Fruit fly (Drosophila melanogaster) whole organism, embryonic: ENCODE data around the gene pyd.

Experiments used
- Atf3 ChIP-seq: fragments of 200-800 bp; sonication (Bioruptor generic); optimal IDR thresholded peaks from 3 replicates; lab custom pipeline; 2016; ENCODE audit warnings: missing biosample characterization, missing genetic modification characterization
- Bgb ChIP-seq: fragments of 200-800 bp; sonication (Bioruptor generic); IDR thresholded peaks from 2 replicates; pipeline ENCODE4 v1.3.6; 2022; ENCODE audit warnings: missing biosample characterization, missing genetic modification characterization; ENCODE audit not compliant: partially characterized antibody
- CG10147 ChIP-seq: fragments of 200-800 bp; sonication (Bioruptor generic); optimal IDR thresholded peaks from 2 replicates; lab custom pipeline; 2019; ENCODE audit warnings: missing biosample characterization, mild to moderate bottlenecking, missing genetic modification characterization, moderate library complexity
- CG11247 ChIP-seq: fragments of 200-800 bp; sonication (Bioruptor generic); IDR thresholded peaks from 2 replicates; pipeline ENCODE4 v1.3.6; 2022; ENCODE audit warnings: missing biosample characterization, missing genetic modification characterization
- CG12155 ChIP-seq: fragments of 200-800 bp; sonication (Bioruptor generic); optimal IDR thresholded peaks from 3 replicates; lab custom pipeline; 2016; ENCODE audit warnings: missing biosample characterization, missing genetic modification characterization
- CG12219 ChIP-seq: fragments of 200-800 bp; sonication (Bioruptor generic); optimal IDR thresholded peaks from 3 replicates; lab custom pipeline; 2018; ENCODE audit warnings: missing biosample characterization, mild to moderate bottlenecking, missing genetic modification characterization
- CG12659 ChIP-seq: fragments of 200-800 bp; sonication (Bioruptor generic); optimal IDR thresholded peaks from 3 replicates; lab custom pipeline; 2017; ENCODE audit warnings: mild to moderate bottlenecking, missing biosample characterization, missing genetic modification reagents, missing genetic modification characterization
- CG15011 ChIP-seq: fragments of 200-800 bp; sonication (Bioruptor generic); optimal IDR thresholded peaks from 3 replicates; lab custom pipeline; 2018; ENCODE audit warnings: missing biosample characterization, mild to moderate bottlenecking, missing genetic modification characterization
- CG1529 ChIP-seq: fragments of 200-800 bp; sonication (Bioruptor generic); optimal IDR thresholded peaks from 3 replicates; lab custom pipeline; 2018; ENCODE audit warnings: missing biosample characterization, missing genetic modification characterization
- CG1603 ChIP-seq: fragments of 200-800 bp; sonication (Bioruptor generic); optimal IDR thresholded peaks from 2 replicates; lab custom pipeline; 2019; ENCODE audit warnings: missing biosample characterization, mild to moderate bottlenecking, missing genetic modification characterization, moderate library complexity
- CG17829 ChIP-seq: fragments of 200-800 bp; optimal IDR thresholded peaks from 2 replicates; lab custom pipeline; 2019; ENCODE audit warnings: missing biosample characterization, mild to moderate bottlenecking, missing genetic modification characterization, moderate library complexity
- CG18011 ChIP-seq: fragments of 200-800 bp; sonication (Bioruptor generic); optimal IDR thresholded peaks from 2 replicates; lab custom pipeline; 2017; ENCODE audit warnings: missing biosample characterization, missing genetic modification characterization, mild to moderate bottlenecking, moderate library complexity, missing genotype
- CG2875 ChIP-seq: fragments of 200-800 bp; sonication (Bioruptor generic); optimal IDR thresholded peaks from 2 replicates; lab custom pipeline; 2017; ENCODE audit warnings: missing biosample characterization, mild to moderate bottlenecking, missing genetic modification characterization, missing genetic modification reagents
- CG30431 ChIP-seq: fragments of 200-800 bp; sonication (Bioruptor generic); optimal IDR thresholded peaks from 2 replicates; lab custom pipeline; 2017; ENCODE audit warnings: missing biosample characterization, missing genetic modification characterization
- CG3065 ChIP-seq: fragments of 200-800 bp; sonication (Bioruptor generic); optimal IDR thresholded peaks from 2 replicates; lab custom pipeline; 2016; ENCODE audit warnings: missing biosample characterization, missing genetic modification characterization
- CG33557 ChIP-seq: fragments of 200-800 bp; sonication (Bioruptor generic); optimal IDR thresholded peaks from 2 replicates; lab custom pipeline; 2019; ENCODE audit warnings: missing biosample characterization, mild to moderate bottlenecking, missing genetic modification characterization, moderate library complexity
- CG34422 ChIP-seq: fragments of 200-800 bp; sonication (Bioruptor generic); IDR thresholded peaks from 3 replicates; pipeline ENCODE4 v1.3.6; 2022; ENCODE audit warnings: missing biosample characterization, missing genetic modification characterization
- CG4360 ChIP-seq: fragments of 200-800 bp; sonication (Bioruptor generic); IDR thresholded peaks from 2 replicates; pipeline ENCODE4 v1.3.6; 2022; ENCODE audit warnings: missing biosample characterization, missing genetic modification characterization
- CG4820 ChIP-seq: fragments of 200-800 bp; sonication (Bioruptor generic); optimal IDR thresholded peaks from 3 replicates; lab custom pipeline; 2016; ENCODE audit warnings: missing biosample characterization, missing genetic modification characterization
- CG5953 ChIP-seq: fragments of 200-800 bp; sonication (Bioruptor generic); IDR thresholded peaks from 2 replicates; pipeline ENCODE4 v1.3.6; 2022; ENCODE audit warnings: missing biosample characterization, missing genetic modification characterization
- CG6791 ChIP-seq: fragments of 200-800 bp; sonication (Bioruptor generic); IDR thresholded peaks from 3 replicates; pipeline ENCODE4 v1.3.6; 2022; ENCODE audit warnings: missing biosample characterization, missing genetic modification characterization; ENCODE audit not compliant: partially characterized antibody
- CG6813 ChIP-seq: fragments of 200-800 bp; sonication (Bioruptor generic); optimal IDR thresholded peaks from 2 replicates; lab custom pipeline; 2017; ENCODE audit warnings: missing biosample characterization, missing genetic modification characterization, mild to moderate bottlenecking, moderate library complexity, missing genetic modification reagents
- CG8944 ChIP-seq: fragments of 200-800 bp; sonication (Bioruptor generic); optimal IDR thresholded peaks from 3 replicates; lab custom pipeline; 2016; ENCODE audit warnings: missing biosample characterization, missing genetic modification characterization
- CG9876 ChIP-seq: fragments of 200-800 bp; sonication (Bioruptor generic); optimal IDR thresholded peaks from 2 replicates; lab custom pipeline; 2016; ENCODE audit warnings: missing biosample characterization, missing genetic modification characterization
- CkIIα-i1 ChIP-seq: fragments of 200-800 bp; sonication (Bioruptor generic); IDR thresholded peaks from 2 replicates; pipeline ENCODE4 v1.3.6; 2022; ENCODE audit warnings: missing biosample characterization, missing genetic modification characterization
- Dll ChIP-seq: fragments of 200-800 bp; sonication (Bioruptor generic); IDR thresholded peaks from 4 replicates; pipeline ENCODE4 v1.3.6; 2022; ENCODE audit warnings: missing biosample characterization, missing genetic modification characterization; ENCODE audit not compliant: partially characterized antibody
- Drgx ChIP-seq: fragments of 200-800 bp; sonication (Bioruptor generic); IDR thresholded peaks from 2 replicates; pipeline ENCODE4 v1.3.6; 2022; ENCODE audit warnings: missing biosample characterization, missing genetic modification characterization
- Gug ChIP-seq: fragments of 200-800 bp; sonication (Bioruptor generic); IDR thresholded peaks from 4 replicates; pipeline ENCODE4 v1.3.6; 2022; ENCODE audit warnings: missing biosample characterization, missing genetic modification characterization
- HLH3B ChIP-seq: fragments of 200-800 bp; sonication (Bioruptor generic); IDR thresholded peaks from 2 replicates; pipeline ENCODE4 v1.3.6; 2022; ENCODE audit warnings: missing biosample characterization, missing genetic modification characterization
- Hey ChIP-seq: fragments of 200-800 bp; sonication (Bioruptor generic); optimal IDR thresholded peaks from 3 replicates; lab custom pipeline; 2018; ENCODE audit warnings: missing biosample characterization, mild to moderate bottlenecking, missing genetic modification characterization
- Hsf ChIP-seq: fragments of 200-800 bp; sonication (Bioruptor generic); optimal IDR thresholded peaks from 3 replicates; lab custom pipeline; 2016; ENCODE audit warnings: missing biosample characterization, missing genetic modification characterization
- Lhr ChIP-seq: fragments of 200-800 bp; sonication (Bioruptor generic); optimal IDR thresholded peaks from 3 replicates; lab custom pipeline; 2017; ENCODE audit warnings: mild to moderate bottlenecking, missing biosample characterization, missing genetic modification reagents, missing genetic modification characterization
- Lpt ChIP-seq: fragments of >200 bp; optimal IDR thresholded peaks from 2 replicates; lab custom pipeline; 2018; ENCODE audit warnings: missing biosample characterization, missing genetic modification characterization
- Nf-YA ChIP-seq: fragments of 200-800 bp; sonication (Bioruptor generic); IDR thresholded peaks from 2 replicates; pipeline ENCODE4 v1.3.6; 2022; ENCODE audit warnings: missing biosample characterization, missing genetic modification characterization
- Taf1 ChIP-seq: fragments of 200-800 bp; sonication (Bioruptor generic); IDR thresholded peaks from 2 replicates; pipeline ENCODE4 v1.3.6; 2022; ENCODE audit warnings: missing biosample characterization, missing genetic modification characterization
- Trl ChIP-seq, 3 experiments: fragments of >200 bp in 2 of 3; fragments of 200-800 bp in 1 of 3; sonication (Bioruptor generic) in 1 of 3; optimal IDR thresholded peaks; 2 replicates in 1 of 3; 3 replicates in 2 of 3; lab custom pipeline; 2016 to 2017; ENCODE audit warnings: missing biosample characterization in 1 of 3, missing genetic modification characterization in 1 of 3
- chif ChIP-seq, 2 experiments: fragments of 200-800 bp; sonication (Bioruptor generic); optimal IDR thresholded peaks; 3 replicates each; lab custom pipeline; 2016; ENCODE audit warnings: missing biosample characterization in 2 of 2, missing genetic modification characterization in 2 of 2
- dmrt99B ChIP-seq: fragments of 200-800 bp; sonication (Bioruptor generic); optimal IDR thresholded peaks from 2 replicates; lab custom pipeline; 2018; ENCODE audit warnings: missing biosample characterization, mild to moderate bottlenecking, missing genetic modification characterization, moderate library complexity
- dysf ChIP-seq: fragments of 200-800 bp; sonication (Bioruptor generic); IDR thresholded peaks from 3 replicates; pipeline ENCODE4 v1.3.6; 2022; ENCODE audit warnings: missing biosample characterization, missing genetic modification characterization
- eyg ChIP-seq: fragments of 200-800 bp; sonication (Bioruptor generic); optimal IDR thresholded peaks from 3 replicates; lab custom pipeline; 2016; ENCODE audit warnings: missing biosample characterization, missing genetic modification characterization
- hbn ChIP-seq: fragments of 200-800 bp; sonication (Bioruptor generic); IDR thresholded peaks from 2 replicates; pipeline ENCODE4 v1.3.6; 2022; ENCODE audit warnings: missing biosample characterization, missing genetic modification characterization; ENCODE audit not compliant: partially characterized antibody
- kay ChIP-seq: fragments of 200-800 bp; sonication (Bioruptor generic); optimal IDR thresholded peaks from 2 replicates; lab custom pipeline; 2016; ENCODE audit warnings: missing biosample characterization, missing genetic modification characterization
- maf-S ChIP-seq: fragments of 200-800 bp; sonication (Bioruptor generic); optimal IDR thresholded peaks from 2 replicates; lab custom pipeline; 2016; ENCODE audit warnings: missing biosample characterization, missing genetic modification characterization
- mam ChIP-seq: fragments of 200-800 bp; sonication (Bioruptor generic); optimal IDR thresholded peaks from 3 replicates; lab custom pipeline; 2016; ENCODE audit warnings: missing biosample characterization, missing genetic modification characterization
- pita ChIP-seq: fragments of 200-800 bp; sonication (Bioruptor generic); optimal IDR thresholded peaks from 2 replicates; lab custom pipeline; 2017; ENCODE audit warnings: missing biosample characterization, mild to moderate bottlenecking, missing genetic modification characterization
- slbo ChIP-seq: fragments of 200-800 bp; sonication (Bioruptor generic); IDR thresholded peaks from 2 replicates; pipeline ENCODE4 v1.3.6; 2022; ENCODE audit warnings: missing biosample characterization, missing genetic modification characterization
- sna ChIP-seq: fragments of 200-800 bp; sonication (Bioruptor generic); IDR thresholded peaks from 2 replicates; pipeline ENCODE4 v1.3.6; 2022; ENCODE audit warnings: missing biosample characterization, missing genetic modification characterization; ENCODE audit not compliant: partially characterized antibody
- sqz ChIP-seq: fragments of 200-800 bp; sonication (Bioruptor generic); optimal IDR thresholded peaks from 3 replicates; lab custom pipeline; 2018; ENCODE audit warnings: missing biosample characterization, mild to moderate bottlenecking, missing genetic modification characterization
- stwl ChIP-seq: fragments of 200-800 bp; sonication (Bioruptor generic); optimal IDR thresholded peaks from 3 replicates; lab custom pipeline; 2018; ENCODE audit warnings: missing biosample characterization, mild to moderate bottlenecking, missing genetic modification characterization, moderate library complexity
- toy ChIP-seq: fragments of 200-800 bp; sonication (Bioruptor generic); IDR thresholded peaks from 2 replicates; pipeline ENCODE4 v1.3.6; 2022; ENCODE audit warnings: missing biosample characterization, missing genetic modification characterization

pyd gene

dm6 chr3R:8963756-8964342 is 32.2 kb upstream of the pyd start (continued):
- TF ChIP-seq CG10147 (GFP tag; lab: Kevin White, UChicago), result no peak
- TF ChIP-seq CG4820 (GFP tag; lab: Kevin White, UChicago), result no peak
- no peak for TF ChIP-seq Lhr (GFP tag; lab: Kevin White, UChicago)
- peak; percentile 32 for TF ChIP-seq CG17829 (tag; lab: Kevin White, UChicago)
- no peak for TF ChIP-seq toy
- TF ChIP-seq chif (GFP tag; optimal IDR thresholded peaks at IDR 0.05; lab: Kevin White, UChicago), result no peak
- no peak for TF ChIP-seq Atf3 (GFP tag; lab: Kevin White, UChicago)
- no peak for TF ChIP-seq CG12155 (GFP tag; lab: Kevin White, UChicago)
- TF ChIP-seq CG12659 (GFP tag; lab: Kevin White, UChicago), result no peak
- TF ChIP-seq Nf-YA (GFP tag; lab: Robert Waterston, UW), result 0 out of 2 replicates have a peak, but pooled peaks have one; percentile 15
- TF ChIP-seq CG8944 (GFP tag; lab: Kevin White, UChicago), result no peak
- no peak for TF ChIP-seq hbn (GFP tag; lab: Robert Waterston, UW)
- TF ChIP-seq CG2875 (GFP tag; lab: Kevin White, UChicago), result no peak
- TF ChIP-seq CG6791, result no peak
- peak; percentile 63 for TF ChIP-seq CG4360 (GFP tag; lab: Robert Waterston, UW)
- TF ChIP-seq kay (GFP tag; lab: Kevin White, UChicago), result no peak
- no peak for TF ChIP-seq pita (GFP tag; lab: Kevin White, UChicago)
- no peak for TF ChIP-seq eyg (GFP tag; lab: Kevin White, UChicago)
- TF ChIP-seq sqz, result no peak
- no peak for TF ChIP-seq CG30431 (GFP tag; lab: Kevin White, UChicago)
- no peak for TF ChIP-seq maf-S
- TF ChIP-seq HLH3B (GFP tag; lab: Robert Waterston, UW), result peak; percentile 65
- TF ChIP-seq CG1529 (GFP tag; lab: Kevin White, UChicago), result peak; percentile 20
- no peak for TF ChIP-seq CG12219
- 0 out of 2 replicates have a peak, but pooled peaks have one; percentile 45 for TF ChIP-seq CG11247
- TF ChIP-seq dmrt99B, result peak; percentile 76
- no peak for TF ChIP-seq CkIIα-i1 (GFP tag; lab: Robert Waterston, UW)
- no peak for TF ChIP-seq CG9876 (GFP tag; lab: Kevin White, UChicago)
- no peak for TF ChIP-seq Taf1 (GFP tag; lab: Robert Waterston, UW)
- peak; percentile 64 for TF ChIP-seq CG1603
- TF ChIP-seq Gug (GFP tag; lab: Robert Waterston, UW), result no peak
- TF ChIP-seq Trl (optimal IDR thresholded peaks at IDR 0.05; lab: Kevin White, UChicago), result no peak
- no peak for TF ChIP-seq Trl (GFP tag; optimal IDR thresholded peaks at IDR 0.05; lab: Kevin White, UChicago)
- TF ChIP-seq CG33557 (GFP tag; lab: Kevin White, UChicago), result no peak
- no peak for TF ChIP-seq CG18011 (GFP tag; lab: Kevin White, UChicago)
- TF ChIP-seq Dll, result no peak
- no peak for TF ChIP-seq Lpt (GFP tag; lab: Kevin White, UChicago)
- no peak for TF ChIP-seq Bgb
- no peak for TF ChIP-seq stwl (tag; lab: Kevin White, UChicago)
- TF ChIP-seq CG6813, result no peak
- TF ChIP-seq CG5953, result peak; percentile 51; the same call in 1 of the 2 replicates
- 0 out of 2 replicates have a peak, but pooled peaks have one; percentile 20 for TF ChIP-seq Drgx (GFP tag; lab: Robert Waterston, UW)
- TF ChIP-seq Hsf (GFP tag; lab: Kevin White, UChicago), result no peak
- TF ChIP-seq CG3065 (GFP tag; lab: Kevin White, UChicago), result no peak
- no peak for TF ChIP-seq sna
- no peak for TF ChIP-seq Hey
- TF ChIP-seq mam (GFP tag; lab: Kevin White, UChicago), result no peak
- no peak for TF ChIP-seq CG34422 (GFP tag; lab: Robert Waterston, UW)
- no peak for TF ChIP-seq slbo (GFP tag; lab: Robert Waterston, UW)
- TF ChIP-seq CG15011 (GFP tag; lab: Kevin White, UChicago), result no peak
- 0 out of 3 replicates have a peak, but pooled peaks have one; percentile 40 for TF ChIP-seq dysf (GFP tag; lab: Robert Waterston, UW)
